Worm (Caenorhabditis elegans) whole organism, late embryonic: Measurements from ENCODE around the gene col-72.

Source experiments
- F13H6.1 ChIP-seq: sonication (generic microtip); optimal IDR thresholded peaks from 2 replicates; lab custom pipeline; 2016; ENCODE audit warnings: missing genetic modification characterization, missing compliant biosample characterization
- ahr-1 ChIP-seq: sonication (generic microtip); optimal IDR thresholded peaks from 2 replicates; lab custom pipeline; 2016; ENCODE audit warnings: missing genetic modification characterization, missing compliant biosample characterization
- ama-1 ChIP-seq: fragments of 150-350 bp; optimal IDR thresholded peaks from 2 replicates; lab custom pipeline; 2014
- ceh-14 ChIP-seq: sonication (generic microtip); optimal IDR thresholded peaks from 2 replicates; lab custom pipeline; 2016; ENCODE audit warnings: missing genotype, missing genetic modification characterization, missing compliant biosample characterization
- ceh-2 ChIP-seq: sonication (generic microtip); optimal IDR thresholded peaks from 2 replicates; lab custom pipeline; 2016; ENCODE audit warnings: missing genotype, missing genetic modification characterization, missing compliant biosample characterization
- ceh-24 ChIP-seq: sonication (generic microtip); optimal IDR thresholded peaks from 2 replicates; lab custom pipeline; 2016; ENCODE audit warnings: mild to moderate bottlenecking, missing genetic modification characterization, missing compliant biosample characterization
- ceh-30 ChIP-seq: fragments of 150-350 bp; optimal IDR thresholded peaks from 2 replicates; lab custom pipeline; 2014; ENCODE audit warnings: missing biosample characterization, missing genetic modification characterization
- ceh-34 ChIP-seq: sonication (generic microtip); optimal IDR thresholded peaks from 2 replicates; lab custom pipeline; 2016; ENCODE audit warnings: mild to moderate bottlenecking, missing genetic modification characterization, missing compliant biosample characterization
- ceh-45 ChIP-seq: fragments of 200-800 bp; sonication (Bioruptor generic); IDR thresholded peaks from 2 replicates; pipeline ENCODE4 v1.3.6; 2022; ENCODE audit warnings: missing genetic modification reagents, missing genetic modification characterization, missing compliant biosample characterization
- ceh-9 ChIP-seq: sonication (generic microtip); optimal IDR thresholded peaks from 2 replicates; lab custom pipeline; 2016; ENCODE audit warnings: mild to moderate bottlenecking, missing genetic modification characterization, inconsistent platforms, missing compliant biosample characterization
- che-1 ChIP-seq: sonication (generic microtip); optimal IDR thresholded peaks from 2 replicates; lab custom pipeline; 2016; ENCODE audit warnings: mild to moderate bottlenecking, missing genetic modification characterization, missing compliant biosample characterization
- dve-1 ChIP-seq: sonication (generic microtip); optimal IDR thresholded peaks from 2 replicates; lab custom pipeline; 2017; ENCODE audit warnings: antibody characterized with exemption, mild to moderate bottlenecking, missing genetic modification characterization, missing compliant biosample characterization
- elt-2 ChIP-seq: sonication (generic microtip); optimal IDR thresholded peaks from 2 replicates; lab custom pipeline; 2016; ENCODE audit warnings: missing genetic modification reagents, missing genetic modification characterization, missing compliant biosample characterization
- elt-4 ChIP-seq: sonication (generic microtip); optimal IDR thresholded peaks from 2 replicates; lab custom pipeline; 2016; ENCODE audit warnings: missing genetic modification characterization, missing compliant biosample characterization
- eyg-1 ChIP-seq: sonication (generic microtip); optimal IDR thresholded peaks from 2 replicates; lab custom pipeline; 2016; ENCODE audit warnings: missing genotype, missing genetic modification characterization, missing compliant biosample characterization
- fkh-6 ChIP-seq: sonication (generic microtip); optimal IDR thresholded peaks from 2 replicates; lab custom pipeline; 2016; ENCODE audit warnings: missing genetic modification characterization, missing compliant biosample characterization
- hlh-13 ChIP-seq: fragments of 200-800 bp; sonication (Bioruptor generic); optimal IDR thresholded peaks from 2 replicates; lab custom pipeline; 2018; ENCODE audit warnings: mild to moderate bottlenecking, missing genetic modification characterization, missing compliant biosample characterization
- hlh-8 ChIP-seq: sonication (generic microtip); optimal IDR thresholded peaks from 2 replicates; lab custom pipeline; 2016; ENCODE audit warnings: missing genotype, missing genetic modification characterization, missing compliant biosample characterization
- lim-6 ChIP-seq: sonication (generic microtip); optimal IDR thresholded peaks from 2 replicates; lab custom pipeline; 2016; ENCODE audit warnings: missing genetic modification characterization, missing compliant biosample characterization
- nhr-11 ChIP-seq: fragments of 150-350 bp; optimal IDR thresholded peaks from 2 replicates; lab custom pipeline; 2014; ENCODE audit warnings: missing biosample characterization, missing genetic modification characterization
- nhr-232 ChIP-seq: sonication (generic microtip); optimal IDR thresholded peaks from 2 replicates; lab custom pipeline; 2016; ENCODE audit warnings: missing genetic modification characterization, missing compliant biosample characterization
- npax-4 ChIP-seq: sonication (generic microtip); optimal IDR thresholded peaks from 2 replicates; lab custom pipeline; 2016; ENCODE audit warnings: missing genetic modification characterization, missing compliant biosample characterization
- pag-3 ChIP-seq: sonication (generic microtip); optimal IDR thresholded peaks from 2 replicates; lab custom pipeline; 2016; ENCODE audit warnings: missing compliant biosample characterization, missing genetic modification characterization, borderline replicate concordance
- pat-9 ChIP-seq: fragments of 200-800 bp; sonication (Bioruptor generic); optimal IDR thresholded peaks from 2 replicates; lab custom pipeline; 2018; ENCODE audit warnings: mild to moderate bottlenecking, missing genetic modification characterization, moderate library complexity, missing compliant biosample characterization
- pax-1 ChIP-seq: fragments of 150-350 bp; optimal IDR thresholded peaks from 2 replicates; lab custom pipeline; 2014; ENCODE audit warnings: missing biosample characterization, missing genetic modification characterization
- pha-4 ChIP-seq: fragments of 150-350 bp; optimal IDR thresholded peaks from 2 replicates; lab custom pipeline; 2018; ENCODE audit warnings: missing biosample characterization, missing genetic modification reagents, missing genetic modification characterization
- pqm-1 ChIP-seq: sonication (generic microtip); optimal IDR thresholded peaks from 2 replicates; lab custom pipeline; 2016; ENCODE audit warnings: missing genetic modification characterization, missing compliant biosample characterization
- ref-2 ChIP-seq: sonication (generic microtip); optimal IDR thresholded peaks from 2 replicates; lab custom pipeline; 2016; ENCODE audit warnings: missing genetic modification characterization, missing compliant biosample characterization
- sox-2 ChIP-seq: fragments of 200-800 bp; sonication (Bioruptor generic); IDR thresholded peaks from 2 replicates; pipeline ENCODE4 v1.3.6; 2022; ENCODE audit warnings: missing genetic modification reagents, missing genetic modification characterization, missing compliant biosample characterization
- sox-4 ChIP-seq: sonication (generic microtip); optimal IDR thresholded peaks from 2 replicates; lab custom pipeline; 2017; ENCODE audit warnings: mild to moderate bottlenecking, missing genetic modification characterization, inconsistent platforms, missing compliant biosample characterization
- syd-9 ChIP-seq: sonication (generic microtip); optimal IDR thresholded peaks from 2 replicates; lab custom pipeline; 2016; ENCODE audit warnings: mild to moderate bottlenecking, missing genetic modification characterization, moderate library complexity, missing compliant biosample characterization
- ttx-3 ChIP-seq: sonication (generic microtip); optimal IDR thresholded peaks from 2 replicates; lab custom pipeline; 2016; ENCODE audit warnings: missing genetic modification reagents, missing genetic modification characterization, missing compliant biosample characterization
- unc-3 ChIP-seq, 2 experiments: fragments of 200-800 bp in 1 of 2; sonication (Bioruptor generic) in 1 of 2; sonication (generic microtip) in 1 of 2; conservative IDR thresholded peaks in 1 of 2; optimal IDR thresholded peaks in 1 of 2; 2 replicates each; pipeline versions ENCODE4 v1.3.6 to Lab custom; 2016 to 2022; ENCODE audit warnings: missing compliant biosample characterization in 2 of 2, missing genetic modification characterization in 2 of 2, missing genetic modification reagents in 1 of 2
- unc-55 ChIP-seq: sonication (generic microtip); optimal IDR thresholded peaks from 2 replicates; lab custom pipeline; 2017; ENCODE audit warnings: missing biosample characterization, missing genetic modification reagents, missing genetic modification characterization
- unc-86 ChIP-seq: sonication (generic microtip); optimal IDR thresholded peaks from 2 replicates; lab custom pipeline; 2016; ENCODE audit warnings: missing genetic modification characterization, missing compliant biosample characterization

The col-72 gene

ce11 chrII:3482231-3482630 lies 41.8 kb downstream of the col-72 start, which contains the start of gene smu-2 (continued):
- TF ChIP-seq ceh-9 (tag; lab: Kevin White, UChicago): no peak
- peak; percentile 92 for TF ChIP-seq lim-6 (tag; lab: Kevin White, UChicago)
- peak; percentile 50; the same call in 1 of the 2 replicates for TF ChIP-seq ceh-45 (GFP tag; lab: Robert Waterston, UW)
- peak; percentile 82 for TF ChIP-seq ceh-14 (tag; lab: Kevin White, UChicago)
- TF ChIP-seq unc-55 (GFP tag; lab: Kevin White, UChicago): no peak
- TF ChIP-seq che-1: no peak
- peak; percentile 12 for TF ChIP-seq fkh-6 (tag; lab: Kevin White, UChicago)
- TF ChIP-seq ceh-34 (tag; lab: Kevin White, UChicago): peak; percentile 46
- TF ChIP-seq, all 69 proteins: peak for 28

ce11 chrII:3481584-3481983 lies 42.4 kb downstream of the col-72 start, which contains the start of gene Y49F6B.8:
Gene Y49F6B.8, minus strand, starts transcription at chrII:3481684.
- TF ChIP-seq sox-4 (tag; lab: Kevin White, UChicago) (no peak), hlh-8 (tag; lab: Kevin White, UChicago) (no peak), ceh-24 (no peak)
- TF ChIP-seq, all 69 proteins: peak for 0

ce11 chrII:3477171-3477570 lies 46.8 kb downstream of the col-72 start, which contains the start of gene fbxb-104:
Gene fbxb-104, minus strand, starts transcription at chrII:3477271.
- TF ChIP-seq unc-3 (GFP tag; conservative IDR thresholded peaks at IDR 0.05; lab: Robert Waterston, UW): no peak
- no peak for TF ChIP-seq unc-3 (tag; optimal IDR thresholded peaks at IDR 0.05; lab: Kevin White, UChicago)
- no peak for TF ChIP-seq syd-9
- TF ChIP-seq unc-86: no peak
- no peak for TF ChIP-seq ahr-1 (tag; lab: Kevin White, UChicago)
- TF ChIP-seq pat-9 (tag; lab: Kevin White, UChicago): no peak
- no peak for TF ChIP-seq ceh-45 (GFP tag; lab: Robert Waterston, UW)
- TF ChIP-seq elt-4 (tag; lab: Kevin White, UChicago): no peak
- TF ChIP-seq ceh-24: no peak

ce11 chrII:3476536-3476935 lies 47.5 kb downstream of the col-72 start:
- TF ChIP-seq pax-1 (no peak), dve-1 (tag; lab: Kevin White, UChicago) (peak; percentile 62)
- TF ChIP-seq, all 69 proteins: peak for 1

- TF ChIP-seq pha-4 (tag; lab: Kevin White, UChicago) (no peak), ttx-3 (tag; lab: Kevin White, UChicago) (no peak), elt-2 (tag; lab: Kevin White, UChicago) (no peak), ceh-34 (tag; lab: Kevin White, UChicago) (no peak), pag-3 (no peak), pqm-1 (tag; lab: Kevin White, UChicago) (no peak), npax-4 (tag; lab: Kevin White, UChicago) (no peak), hlh-13 (no peak), ceh-30 (tag; lab: Kevin White, UChicago) (no peak), ceh-14 (tag; lab: Kevin White, UChicago) (no peak), fkh-6 (tag; lab: Kevin White, UChicago) (no peak), ceh-24 (no peak), ceh-2 (no peak), ama-1 (no peak)
Measured at ce11 chrII:3473744-3474143, 50.3 kb downstream of the col-72 start, which contains the start of gene sdz-32. Gene sdz-32, plus strand, starts transcription at chrII:3474044.

- TF ChIP-seq F13H6.1 (tag; lab: Kevin White, UChicago): no peak
- no peak for TF ChIP-seq unc-55 (GFP tag; lab: Kevin White, UChicago)
- TF ChIP-seq nhr-11 (tag; lab: Kevin White, UChicago): no peak
- TF ChIP-seq sox-2 (GFP tag; lab: Robert Waterston, UW): no peak
- TF ChIP-seq nhr-232: no peak
- no peak for TF ChIP-seq ref-2 (tag; lab: Kevin White, UChicago)
- TF ChIP-seq eyg-1 (tag; lab: Kevin White, UChicago): no peak
- no peak for TF ChIP-seq syd-9
- no peak for TF ChIP-seq elt-4 (tag; lab: Kevin White, UChicago)
- TF ChIP-seq pag-3: no peak
Measured at ce11 chrII:3472817-3473216, 51.2 kb downstream of the col-72 start, which contains the start of gene Y49F6B.6. Gene Y49F6B.6, plus strand, starts transcription at chrII:3473117.
